Fruit fly (Drosophila melanogaster) whole organism, embryonic: ENCODE data around the gene Adgf-C.

Source experiments
- C15 ChIP-seq: fragments of 200-800 bp; sonication (Bioruptor generic); IDR thresholded peaks from 3 replicates; pipeline ENCODE4 v1.3.6; 2022; ENCODE audit warnings: missing biosample characterization, missing genetic modification characterization
- CG1233 ChIP-seq: fragments of 200-800 bp; sonication (Bioruptor generic); optimal IDR thresholded peaks from 4 replicates; lab custom pipeline; 2018; ENCODE audit warnings: missing biosample characterization, mild to moderate bottlenecking, missing genetic modification characterization
- CG13624 ChIP-seq: fragments of 200-800 bp; sonication (Bioruptor generic); optimal IDR thresholded peaks from 2 replicates; lab custom pipeline; 2016; ENCODE audit warnings: missing biosample characterization, missing genetic modification characterization
- CG18619 ChIP-seq: fragments of 200-800 bp; sonication (Bioruptor generic); optimal IDR thresholded peaks from 3 replicates; lab custom pipeline; 2017; ENCODE audit warnings: missing biosample characterization, mild to moderate bottlenecking, missing genetic modification characterization
- CG30403 ChIP-seq: fragments of 200-800 bp; sonication (Bioruptor generic); optimal IDR thresholded peaks from 3 replicates; lab custom pipeline; 2016; ENCODE audit warnings: missing biosample characterization, missing genetic modification characterization
- CG31388 ChIP-seq: fragments of 200-800 bp; sonication (Bioruptor generic); optimal IDR thresholded peaks from 2 replicates; lab custom pipeline; 2016; ENCODE audit warnings: missing biosample characterization, missing genetic modification characterization
- CG32767 ChIP-seq: fragments of 200-800 bp; sonication (Bioruptor generic); IDR thresholded peaks from 2 replicates; pipeline ENCODE4 v1.3.6; 2022; ENCODE audit warnings: missing biosample characterization, missing genetic modification characterization
- CG33213 ChIP-seq: fragments of 200-800 bp; sonication (Bioruptor generic); optimal IDR thresholded peaks from 3 replicates; lab custom pipeline; 2016; ENCODE audit warnings: missing biosample characterization, missing genetic modification characterization
- CG3995 ChIP-seq: fragments of 200-800 bp; sonication (Bioruptor generic); optimal IDR thresholded peaks from 3 replicates; lab custom pipeline; 2016; ENCODE audit warnings: missing biosample characterization, missing genetic modification characterization
- CG4617 ChIP-seq: fragments of 200-800 bp; sonication (Bioruptor generic); optimal IDR thresholded peaks from 3 replicates; lab custom pipeline; 2016; ENCODE audit warnings: missing biosample characterization, missing genetic modification characterization, borderline replicate concordance
- CG4707 ChIP-seq: fragments of 200-800 bp; sonication (Bioruptor generic); optimal IDR thresholded peaks from 2 replicates; lab custom pipeline; 2018; ENCODE audit warnings: missing biosample characterization, mild to moderate bottlenecking, missing genetic modification characterization, moderate library complexity
- CG4820 ChIP-seq: fragments of 200-800 bp; sonication (Bioruptor generic); optimal IDR thresholded peaks from 3 replicates; lab custom pipeline; 2016; ENCODE audit warnings: missing biosample characterization, missing genetic modification characterization
- CG6272 ChIP-seq: fragments of 200-800 bp; sonication (Bioruptor generic); IDR thresholded peaks from 2 replicates; pipeline ENCODE4 v1.3.6; 2022; ENCODE audit warnings: missing biosample characterization, missing genetic modification characterization
- CG7271 ChIP-seq: fragments of 200-800 bp; sonication (Bioruptor generic); optimal IDR thresholded peaks from 2 replicates; lab custom pipeline; 2018; ENCODE audit warnings: missing biosample characterization, mild to moderate bottlenecking, missing genetic modification characterization, moderate library complexity
- CG8765 ChIP-seq: fragments of 200-800 bp; sonication (Bioruptor generic); IDR thresholded peaks from 2 replicates; pipeline ENCODE4 v1.3.6; 2022; ENCODE audit warnings: missing biosample characterization, missing genetic modification characterization
- CG8924 ChIP-seq: fragments of 200-800 bp; optimal IDR thresholded peaks from 3 replicates; lab custom pipeline; 2019; ENCODE audit warnings: missing biosample characterization, mild to moderate bottlenecking, missing genetic modification characterization, moderate library complexity
- CG9437 ChIP-seq: fragments of 200-800 bp; sonication (Bioruptor generic); optimal IDR thresholded peaks from 2 replicates; lab custom pipeline; 2018; ENCODE audit warnings: missing biosample characterization, mild to moderate bottlenecking, missing genetic modification characterization
- CG9797 ChIP-seq: fragments of 200-800 bp; sonication (Bioruptor generic); optimal IDR thresholded peaks from 3 replicates; lab custom pipeline; 2018; ENCODE audit warnings: missing biosample characterization, mild to moderate bottlenecking, missing genetic modification characterization
- CG9876 ChIP-seq: fragments of 200-800 bp; sonication (Bioruptor generic); optimal IDR thresholded peaks from 2 replicates; lab custom pipeline; 2016; ENCODE audit warnings: missing biosample characterization, missing genetic modification characterization
- D19A ChIP-seq: fragments of 200-800 bp; optimal IDR thresholded peaks from 3 replicates; lab custom pipeline; 2019; ENCODE audit warnings: missing biosample characterization, mild to moderate bottlenecking, missing genetic modification characterization, moderate library complexity
- Dfd ChIP-seq, 2 experiments: fragments of >200 bp; optimal IDR thresholded peaks; 2 replicates each; lab custom pipeline; 2017; ENCODE audit warnings: missing biosample characterization in 2 of 2, missing genetic modification characterization in 2 of 2
- Doc3 ChIP-seq: fragments of 200-800 bp; sonication (Bioruptor generic); IDR thresholded peaks from 3 replicates; pipeline ENCODE4 v1.3.6; 2022; ENCODE audit warnings: missing biosample characterization, missing genetic modification characterization; ENCODE audit not compliant: partially characterized antibody
- Ets65A ChIP-seq: fragments of 200-800 bp; sonication (Bioruptor generic); peaks from one replicate; lab custom pipeline; 2016; ENCODE audit warnings: missing biosample characterization, missing genetic modification characterization
- Mrtf ChIP-seq: fragments of 200-800 bp; sonication (Bioruptor generic); IDR thresholded peaks from 3 replicates; pipeline ENCODE4 v1.3.6; 2022; ENCODE audit warnings: missing biosample characterization, missing genetic modification characterization
- Ravus ChIP-seq: fragments of 200-800 bp; sonication (Bioruptor generic); IDR thresholded peaks from 2 replicates; pipeline ENCODE4 v1.3.6; 2022; ENCODE audit warnings: missing biosample characterization, missing genetic modification characterization
- Sin3A ChIP-seq: fragments of >200 bp; optimal IDR thresholded peaks from 2 replicates; lab custom pipeline; 2018
- Spps ChIP-seq: fragments of 200-800 bp; sonication (Bioruptor generic); optimal IDR thresholded peaks from 2 replicates; lab custom pipeline; 2018; ENCODE audit warnings: missing biosample characterization, mild to moderate bottlenecking, missing genetic modification characterization
- Xbp1 ChIP-seq: fragments of 200-800 bp; sonication (Bioruptor generic); optimal IDR thresholded peaks from 3 replicates; lab custom pipeline; 2016; ENCODE audit warnings: missing biosample characterization, mild to moderate bottlenecking, missing genetic modification characterization
- abd-A ChIP-seq: fragments of 200-800 bp; sonication (Bioruptor generic); optimal IDR thresholded peaks from 3 replicates; lab custom pipeline; 2019; ENCODE audit warnings: missing biosample characterization, mild to moderate bottlenecking, missing genetic modification characterization, moderate library complexity
- ap ChIP-seq: fragments of 200-800 bp; sonication (Bioruptor generic); IDR thresholded peaks from 2 replicates; pipeline ENCODE4 v1.3.6; 2022; ENCODE audit warnings: missing biosample characterization, missing genetic modification characterization
- cato ChIP-seq: fragments of 200-800 bp; sonication (Bioruptor generic); optimal IDR thresholded peaks from 2 replicates; lab custom pipeline; 2016; ENCODE audit warnings: missing biosample characterization, missing genetic modification characterization, borderline replicate concordance
- caup ChIP-seq: fragments of 200-800 bp; sonication (Bioruptor generic); optimal IDR thresholded peaks from 3 replicates; lab custom pipeline; 2017; ENCODE audit warnings: missing biosample characterization, mild to moderate bottlenecking, missing genetic modification characterization, moderate library complexity; ENCODE audit not compliant: severe bottlenecking
- dan ChIP-seq: fragments of 200-800 bp; sonication (Bioruptor generic); IDR thresholded peaks from 2 replicates; pipeline ENCODE4 v1.3.6; 2022; ENCODE audit warnings: missing biosample characterization, missing genetic modification characterization
- esg ChIP-seq: fragments of 200-800 bp; sonication (Bioruptor generic); conservative IDR thresholded peaks from 2 replicates; pipeline ENCODE4 v1.3.6; 2022; ENCODE audit warnings: missing biosample characterization, missing genetic modification characterization
- exex ChIP-seq: fragments of 200-800 bp; sonication (Bioruptor generic); optimal IDR thresholded peaks from 4 replicates; lab custom pipeline; 2018; ENCODE audit warnings: missing biosample characterization, mild to moderate bottlenecking, missing genetic modification characterization, moderate library complexity
- fd3F ChIP-seq: fragments of 200-800 bp; sonication (Bioruptor generic); optimal IDR thresholded peaks from 2 replicates; lab custom pipeline; 2018; ENCODE audit warnings: missing biosample characterization, mild to moderate bottlenecking, missing genetic modification characterization, moderate library complexity
- fd96Cb ChIP-seq: fragments of 200-800 bp; sonication (Bioruptor generic); optimal IDR thresholded peaks from 2 replicates; lab custom pipeline; 2018; ENCODE audit warnings: missing biosample characterization, mild to moderate bottlenecking, missing genetic modification characterization, moderate library complexity
- gfzf ChIP-seq: fragments of 200-800 bp; sonication (Bioruptor generic); optimal IDR thresholded peaks from 2 replicates; lab custom pipeline; 2016; ENCODE audit warnings: missing biosample characterization, mild to moderate bottlenecking, missing genetic modification characterization, moderate library complexity
- grau ChIP-seq: fragments of 200-800 bp; optimal IDR thresholded peaks from 3 replicates; lab custom pipeline; 2019; ENCODE audit warnings: missing biosample characterization, mild to moderate bottlenecking, missing genetic modification characterization, moderate library complexity
- ind ChIP-seq: fragments of 200-800 bp; sonication (Bioruptor generic); optimal IDR thresholded peaks from 3 replicates; lab custom pipeline; 2016; ENCODE audit warnings: missing biosample characterization, missing genetic modification characterization
- jumu ChIP-seq: fragments of 200-800 bp; sonication (Bioruptor generic); optimal IDR thresholded peaks from 3 replicates; lab custom pipeline; 2016; ENCODE audit warnings: missing biosample characterization, missing genetic modification characterization
- kay ChIP-seq: fragments of 200-800 bp; sonication (Bioruptor generic); optimal IDR thresholded peaks from 2 replicates; lab custom pipeline; 2016; ENCODE audit warnings: missing biosample characterization, missing genetic modification characterization
- nerfin-1 ChIP-seq: fragments of 200-800 bp; sonication (Bioruptor generic); optimal IDR thresholded peaks from 3 replicates; lab custom pipeline; 2019; ENCODE audit warnings: missing biosample characterization, mild to moderate bottlenecking, missing genetic modification characterization, moderate library complexity
- nmo ChIP-seq: fragments of 200-800 bp; sonication (Bioruptor generic); optimal IDR thresholded peaks from 2 replicates; lab custom pipeline; 2018; ENCODE audit warnings: missing biosample characterization, mild to moderate bottlenecking, missing genetic modification characterization, moderate library complexity
- pan ChIP-seq, 4 experiments: fragments of >200 bp in 3 of 4; fragments of 200-800 bp in 1 of 4; sonication (Bioruptor generic) in 1 of 4; optimal IDR thresholded peaks in 3 of 4; IDR thresholded peaks in 1 of 4; 2 replicates each; pipeline versions ENCODE4 v1.3.6 to Lab custom; 2017 to 2022; ENCODE audit warnings: missing biosample characterization in 2 of 4, missing genetic modification characterization in 2 of 4, mixed read lengths in 1 of 4
- prd ChIP-seq, 3 experiments: fragments of >200 bp in 2 of 3; fragments of 200-800 bp in 1 of 3; sonication (Bioruptor generic) in 1 of 3; optimal IDR thresholded peaks in 2 of 3; IDR thresholded peaks in 1 of 3; 2 replicates in 2 of 3; 3 replicates in 1 of 3; pipeline versions ENCODE4 v1.3.6 to Lab custom; 2017 to 2022; ENCODE audit warnings: missing biosample characterization in 1 of 3, missing genetic modification characterization in 1 of 3
- slbo ChIP-seq: fragments of 200-800 bp; sonication (Bioruptor generic); IDR thresholded peaks from 2 replicates; pipeline ENCODE4 v1.3.6; 2022; ENCODE audit warnings: missing biosample characterization, missing genetic modification characterization
- vfl ChIP-seq: fragments of 200-800 bp; sonication (Bioruptor generic); optimal IDR thresholded peaks from 2 replicates; lab custom pipeline; 2016; ENCODE audit warnings: missing biosample characterization, missing genetic modification characterization

Gene Adgf-C

dm6 chr3R:13686371-13687211 lies 20.0 kb upstream of the Adgf-C start, which contains the start of gene omd (continued):
- TF ChIP-seq CG31388 (GFP tag; lab: Kevin White, UChicago) (no peak), D19A (tag; lab: Kevin White, UChicago) (no peak), dan (GFP tag; lab: Robert Waterston, UW) (no peak), C15 (GFP tag; lab: Robert Waterston, UW) (0 out of 3 replicates have a peak, but pooled peaks have one; percentile 10), vfl (GFP tag; lab: Kevin White, UChicago) (peak; percentile 12), exex (peak; percentile 80), nerfin-1 (peak; percentile 64), cato (GFP tag; lab: Kevin White, UChicago) (peak; percentile 33), CG1233 (GFP tag; lab: Kevin White, UChicago) (peak; percentile 57), CG33213 (GFP tag; lab: Kevin White, UChicago) (peak; percentile 55), CG3995 (GFP tag; lab: Kevin White, UChicago) (no peak), prd (optimal IDR thresholded peaks at IDR 0.05; lab: Kevin White, UChicago) (no peak), prd (GFP tag; IDR thresholded peaks at IDR 0.05; lab: Robert Waterston, UW) (peak; percentile 44; the same call in 1 of the 3 replicates), ind (GFP tag; lab: Kevin White, UChicago) (no peak), CG13624 (peak; percentile 22), abd-A (tag; lab: Kevin White, UChicago) (no peak), Xbp1 (GFP tag; lab: Kevin White, UChicago) (peak; percentile 49), CG32767 (GFP tag; lab: Robert Waterston, UW) (peak; percentile 47; the same call in 1 of the 2 replicates), Spps (tag; lab: Kevin White, UChicago) (no peak), Mrtf (GFP tag; lab: Robert Waterston, UW) (0 out of 3 replicates have a peak, but pooled peaks have one; percentile 7), kay (GFP tag; lab: Kevin White, UChicago) (peak; percentile 79), CG7271 (tag; lab: Kevin White, UChicago) (no peak), caup (GFP tag; lab: Kevin White, UChicago) (peak; percentile 77), CG8765 (GFP tag; lab: Robert Waterston, UW) (no peak), CG4820 (GFP tag; lab: Kevin White, UChicago) (peak; percentile 23), Ravus (GFP tag; lab: Robert Waterston, UW) (no peak; the same call in 1 of the 2 replicates), gfzf (GFP tag; lab: Kevin White, UChicago) (no peak), CG30403 (GFP tag; lab: Kevin White, UChicago) (peak; percentile 9), fd96Cb (tag; lab: Kevin White, UChicago) (no peak), grau (no peak), CG9876 (GFP tag; lab: Kevin White, UChicago) (peak; percentile 43), jumu (peak; percentile 27), Doc3 (GFP tag; lab: Robert Waterston, UW) (no peak), ap (GFP tag; lab: Robert Waterston, UW) (peak; percentile 61), Dfd (GFP tag; optimal IDR thresholded peaks at IDR 0.05; lab: Kevin White, UChicago) (no peak), fd3F (GFP tag; lab: Kevin White, UChicago) (no peak), CG9437 (GFP tag; lab: Kevin White, UChicago) (no peak), slbo (GFP tag; lab: Robert Waterston, UW) (peak; percentile 56), CG4707 (peak; percentile 69), CG8924 (tag; lab: Kevin White, UChicago) (peak; percentile 62), nmo (peak; percentile 8), Sin3A (lab: Kevin White, UChicago) (no peak), Ets65A (GFP tag; lab: Kevin White, UChicago) (no peak), pan (optimal IDR thresholded peaks at IDR 0.05; lab: Kevin White, UChicago) (no peak), pan (GFP tag; optimal IDR thresholded peaks at IDR 0.05 in 1 of 2, IDR thresholded peaks at IDR 0.05 in 1 of 2) (peak in 1 of 2 experiments; percentile 43), esg (GFP tag; lab: Robert Waterston, UW) (no peak), CG6272 (GFP tag; lab: Robert Waterston, UW) (no peak), CG18619 (GFP tag; lab: Kevin White, UChicago) (peak; percentile 46), CG9797 (no peak), CG4617 (no peak)
